Worm (Caenorhabditis elegans) whole organism, early embryonic: ENCODE data around the gene F45D3.3.

Experiments used
- B0310.2 ChIP-seq: sonication (generic microtip); optimal IDR thresholded peaks from 2 replicates; lab custom pipeline; 2016; ENCODE audit warnings: mild to moderate bottlenecking, missing genetic modification characterization, missing compliant biosample characterization
- F13C5.2 ChIP-seq: sonication (generic microtip); optimal IDR thresholded peaks from 2 replicates; lab custom pipeline; 2017; ENCODE audit warnings: mild to moderate bottlenecking, missing genetic modification characterization, inconsistent platforms, missing compliant biosample characterization
- aly-1 ChIP-seq: sonication (generic microtip); optimal IDR thresholded peaks from 2 replicates; lab custom pipeline; 2016; ENCODE audit warnings: missing genetic modification characterization, missing compliant biosample characterization
- ama-1 ChIP-seq: fragments of 150-350 bp; optimal IDR thresholded peaks from 2 replicates; lab custom pipeline; 2014
- ceh-13 ChIP-seq: fragments of 200-800 bp; sonication (Bioruptor generic); optimal IDR thresholded peaks from 2 replicates; lab custom pipeline; 2018; ENCODE audit warnings: mild to moderate bottlenecking, missing genetic modification characterization, missing compliant biosample characterization
- ceh-36 ChIP-seq: sonication (generic microtip); optimal IDR thresholded peaks from 2 replicates; lab custom pipeline; 2016; ENCODE audit warnings: missing genetic modification characterization, inconsistent platforms, missing compliant biosample characterization
- ets-7 ChIP-seq: sonication (generic microtip); optimal IDR thresholded peaks from 2 replicates; lab custom pipeline; 2016; ENCODE audit warnings: missing genotype, missing genetic modification characterization, missing compliant biosample characterization
- flt-1 ChIP-seq: fragments of 200-800 bp; sonication (Bioruptor generic); IDR thresholded peaks from 2 replicates; pipeline ENCODE4 v1.3.6; 2022; ENCODE audit warnings: missing genetic modification characterization, missing compliant biosample characterization
- hmbx-1 ChIP-seq: sonication (generic microtip); optimal IDR thresholded peaks from 2 replicates; lab custom pipeline; 2016; ENCODE audit warnings: mild to moderate bottlenecking, missing genetic modification characterization, missing compliant biosample characterization
- hmg-4 ChIP-seq: fragments of 200-800 bp; sonication (Bioruptor generic); optimal IDR thresholded peaks from 2 replicates; lab custom pipeline; 2018; ENCODE audit warnings: mild to moderate bottlenecking, missing genetic modification characterization, missing compliant biosample characterization
- hnd-1 ChIP-seq: sonication (generic microtip); optimal IDR thresholded peaks from 2 replicates; lab custom pipeline; 2016; ENCODE audit warnings: missing genetic modification characterization, missing compliant biosample characterization
- pes-1 ChIP-seq: fragments of 200-800 bp; sonication (Bioruptor generic); IDR thresholded peaks from 2 replicates; pipeline ENCODE4 v1.3.6; 2022; ENCODE audit warnings: missing genetic modification reagents, missing genetic modification characterization, missing compliant biosample characterization
- scrt-1 ChIP-seq: fragments of 200-800 bp; sonication (Bioruptor generic); IDR thresholded peaks from 2 replicates; pipeline ENCODE4 v1.3.6; 2022; ENCODE audit warnings: missing genetic modification characterization, missing compliant biosample characterization
- sea-1 ChIP-seq: fragments of 200-800 bp; sonication (Bioruptor generic); conservative IDR thresholded peaks from 2 replicates; pipeline ENCODE4 v1.3.6; 2022; ENCODE audit warnings: missing genetic modification characterization, missing compliant biosample characterization
- tbx-11 ChIP-seq: fragments of 200-800 bp; sonication (Bioruptor generic); IDR thresholded peaks from 2 replicates; pipeline ENCODE4 v1.3.6; 2022; ENCODE audit warnings: missing genetic modification characterization, missing compliant biosample characterization
- tbx-37 ChIP-seq: fragments of 200-800 bp; sonication (Bioruptor generic); conservative IDR thresholded peaks from 2 replicates; pipeline ENCODE4 v1.3.6; 2022; ENCODE audit warnings: missing genetic modification reagents, missing genetic modification characterization, missing compliant biosample characterization
- tra-4 ChIP-seq: sonication (generic microtip); optimal IDR thresholded peaks from 2 replicates; lab custom pipeline; 2017; ENCODE audit warnings: missing genetic modification characterization, missing compliant biosample characterization

The F45D3.3 gene

DNA sequence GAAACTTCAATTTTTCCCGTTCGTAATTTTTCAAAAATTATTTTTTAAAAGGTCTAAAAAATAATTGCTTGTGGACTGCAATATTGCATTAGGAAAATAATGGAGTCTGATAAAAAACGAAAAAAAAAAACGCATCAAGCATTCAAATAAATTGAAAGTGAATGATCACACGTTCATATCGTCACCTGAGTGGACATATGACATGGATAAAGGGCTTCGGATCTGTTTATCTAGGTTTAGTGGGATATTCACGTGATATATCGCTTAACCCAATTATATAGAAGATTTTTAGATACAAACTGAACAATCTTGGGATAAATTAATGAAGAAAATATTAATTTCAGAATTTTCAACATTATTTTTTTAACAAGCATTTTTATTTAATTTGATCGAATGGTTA lies 570 bp upstream of the F45D3.3 start:
- TF ChIP-seq aly-1 (no peak), tbx-11 (GFP tag; lab: Robert Waterston, UW) (no peak), tra-4 (tag; lab: Kevin White, UChicago) (no peak), ets-7 (tag; lab: Kevin White, UChicago) (no peak), B0310.2 (tag; lab: Kevin White, UChicago) (no peak), flt-1 (GFP tag; lab: Robert Waterston, UW) (no peak), sea-1 (GFP tag; lab: Robert Waterston, UW) (no peak)

DNA sequence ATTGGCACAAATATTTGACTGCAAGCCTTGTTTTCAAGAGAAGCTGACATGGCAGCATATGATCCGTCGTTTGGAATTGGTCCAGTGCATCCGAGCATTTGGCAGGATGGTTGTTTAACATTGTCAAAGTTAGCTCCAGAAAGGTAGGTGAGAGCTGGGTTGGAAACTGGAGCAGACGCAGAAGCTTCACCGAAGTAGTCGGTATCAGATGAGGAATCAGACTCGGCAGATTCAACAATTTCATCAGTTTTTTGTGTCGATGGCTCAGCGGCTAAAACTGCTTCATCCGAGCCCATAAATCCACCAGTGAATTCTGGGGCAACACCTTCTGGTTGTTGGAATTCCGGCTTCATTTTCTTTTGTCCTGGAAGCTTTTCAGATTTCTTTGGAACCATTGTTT lies 581 bp downstream of the F45D3.3 start:
- no peak for TF ChIP-seq ceh-13 (GFP tag; lab: Kevin White, UChicago)

DNA sequence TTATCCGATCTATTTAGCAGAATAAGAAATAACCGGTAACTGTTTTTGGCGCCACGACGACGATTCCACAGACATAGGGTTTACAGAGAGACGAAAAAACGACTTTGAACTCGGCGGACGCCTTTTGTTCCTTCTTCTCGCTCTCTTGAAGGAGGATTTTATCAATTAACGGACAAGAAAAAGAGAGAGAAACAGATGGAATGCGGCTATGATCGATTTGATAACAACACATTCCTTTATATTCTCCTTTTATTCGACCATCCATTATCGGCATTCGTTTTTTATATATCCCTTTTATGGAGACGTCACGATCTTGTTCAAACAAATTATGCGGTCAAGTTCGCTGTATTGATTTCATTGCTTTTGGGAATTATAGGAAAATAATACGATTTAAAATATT lies 1.4 kb downstream of the F45D3.3 start:
- TF ChIP-seq tbx-37 (GFP tag; lab: Robert Waterston, UW) (no peak), ama-1 (lab: Kevin White, UChicago) (no peak), aly-1 (no peak), hnd-1 (tag; lab: Kevin White, UChicago) (no peak), ets-7 (tag; lab: Kevin White, UChicago) (no peak), hmbx-1 (tag; lab: Kevin White, UChicago) (no peak), ceh-36 (no peak), tra-4 (tag; lab: Kevin White, UChicago) (no peak), hmg-4 (GFP tag; lab: Kevin White, UChicago) (no peak), F13C5.2 (no peak), scrt-1 (GFP tag; lab: Robert Waterston, UW) (no peak), ceh-13 (GFP tag; lab: Kevin White, UChicago) (no peak)

DNA sequence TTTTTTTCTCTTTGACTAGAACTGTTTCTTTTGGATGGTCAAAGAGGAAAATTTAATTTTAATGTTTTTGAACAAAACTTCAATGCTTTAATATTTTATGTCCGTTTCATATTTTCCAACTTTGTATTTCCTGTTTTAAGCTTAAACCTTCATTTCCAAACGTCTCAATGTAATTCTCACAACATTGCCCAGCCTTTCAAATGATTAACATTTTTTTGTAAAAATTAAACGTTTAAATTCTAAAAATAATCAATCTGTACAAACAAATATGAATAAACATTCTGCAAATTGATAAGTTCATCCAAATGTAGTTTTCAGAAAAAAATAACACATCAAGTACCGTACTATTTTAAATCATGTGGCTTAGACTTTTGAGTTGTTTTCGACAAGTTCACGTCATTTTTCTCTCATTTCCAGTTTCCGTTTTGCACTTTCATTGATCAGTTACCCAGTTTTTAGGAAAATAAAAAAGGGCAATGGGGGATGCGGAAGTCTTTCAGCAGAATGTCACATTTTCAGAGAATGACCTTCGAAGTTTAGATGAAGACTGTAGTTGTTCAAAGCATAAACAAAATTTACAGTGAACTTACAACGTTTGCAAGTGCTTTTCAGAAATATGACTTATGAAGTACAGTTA lies 7.4 kb downstream of the F45D3.3 start:
- TF ChIP-seq tbx-37 (GFP tag; lab: Robert Waterston, UW) (no peak), F13C5.2 (no peak), sea-1 (GFP tag; lab: Robert Waterston, UW) (no peak), hnd-1 (tag; lab: Kevin White, UChicago) (no peak), tbx-11 (GFP tag; lab: Robert Waterston, UW) (no peak), scrt-1 (GFP tag; lab: Robert Waterston, UW) (no peak), ets-7 (tag; lab: Kevin White, UChicago) (no peak), hmg-4 (GFP tag; lab: Kevin White, UChicago) (no peak), hmbx-1 (tag; lab: Kevin White, UChicago) (no peak)

DNA sequence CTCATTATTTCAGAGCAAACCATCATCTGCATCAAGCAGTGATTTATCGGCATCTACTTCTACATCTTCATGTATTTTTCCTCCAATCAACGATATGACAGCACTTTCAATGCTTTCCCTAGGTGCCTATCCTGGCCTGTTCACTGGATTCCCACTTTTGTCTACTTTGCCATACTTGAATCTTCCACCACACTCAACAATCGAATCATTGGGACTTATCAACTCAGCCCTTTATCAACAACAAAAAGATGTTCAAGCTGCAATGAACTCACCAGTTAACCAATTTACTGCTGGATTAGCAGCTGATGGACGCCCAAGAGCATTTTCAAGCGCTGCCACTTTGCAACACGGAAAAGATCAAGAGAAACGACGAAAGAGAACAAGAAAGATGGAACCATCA lies 9.0 kb downstream of the F45D3.3 start:
- TF ChIP-seq aly-1 (no peak), ceh-13 (GFP tag; lab: Kevin White, UChicago) (no peak), hnd-1 (tag; lab: Kevin White, UChicago) (no peak), tbx-37 (GFP tag; lab: Robert Waterston, UW) (no peak), ceh-36 (no peak), ets-7 (tag; lab: Kevin White, UChicago) (no peak), pes-1 (no peak), sea-1 (GFP tag; lab: Robert Waterston, UW) (no peak), flt-1 (GFP tag; lab: Robert Waterston, UW) (no peak), tbx-11 (GFP tag; lab: Robert Waterston, UW) (no peak), scrt-1 (GFP tag; lab: Robert Waterston, UW) (no peak), B0310.2 (tag; lab: Kevin White, UChicago) (no peak), ama-1 (lab: Kevin White, UChicago) (no peak), hmg-4 (GFP tag; lab: Kevin White, UChicago) (no peak), F13C5.2 (no peak), tra-4 (tag; lab: Kevin White, UChicago) (no peak), hmbx-1 (tag; lab: Kevin White, UChicago) (no peak)

DNA sequence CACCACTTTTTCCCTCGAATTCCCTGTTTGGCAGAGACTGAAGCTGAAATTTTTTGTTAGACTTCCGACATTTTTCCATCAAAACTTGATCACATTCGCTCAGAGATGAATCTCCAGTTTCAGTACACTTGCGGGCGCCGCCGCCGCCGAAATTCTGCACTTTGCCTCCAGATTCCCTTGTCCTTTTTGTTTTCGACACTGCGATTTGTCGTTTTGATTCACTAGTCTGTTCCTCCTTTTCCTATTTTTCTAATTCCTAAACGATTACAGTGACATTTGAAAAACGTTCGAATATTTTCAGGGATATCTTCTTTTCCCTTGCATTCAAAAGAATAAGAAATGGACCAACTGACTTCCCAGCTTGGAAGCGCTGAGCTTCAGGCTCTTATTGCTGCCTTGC lies 9.4 kb downstream of the F45D3.3 start, which contains the start of gene F45D3.2:
TSS of gene F45D3.2 (plus strand) at position 301 of the 400 bp plus-strand sequence.
- TF ChIP-seq scrt-1 (GFP tag; lab: Robert Waterston, UW) = no peak
- no peak for TF ChIP-seq flt-1 (GFP tag; lab: Robert Waterston, UW)
- TF ChIP-seq ceh-13 (GFP tag; lab: Kevin White, UChicago) = no peak
- no peak for TF ChIP-seq hnd-1 (tag; lab: Kevin White, UChicago)
- TF ChIP-seq tbx-11 (GFP tag; lab: Robert Waterston, UW) = no peak
- no peak for TF ChIP-seq B0310.2 (tag; lab: Kevin White, UChicago)
- TF ChIP-seq aly-1 = no peak
- no peak for TF ChIP-seq ets-7 (tag; lab: Kevin White, UChicago)

DNA sequence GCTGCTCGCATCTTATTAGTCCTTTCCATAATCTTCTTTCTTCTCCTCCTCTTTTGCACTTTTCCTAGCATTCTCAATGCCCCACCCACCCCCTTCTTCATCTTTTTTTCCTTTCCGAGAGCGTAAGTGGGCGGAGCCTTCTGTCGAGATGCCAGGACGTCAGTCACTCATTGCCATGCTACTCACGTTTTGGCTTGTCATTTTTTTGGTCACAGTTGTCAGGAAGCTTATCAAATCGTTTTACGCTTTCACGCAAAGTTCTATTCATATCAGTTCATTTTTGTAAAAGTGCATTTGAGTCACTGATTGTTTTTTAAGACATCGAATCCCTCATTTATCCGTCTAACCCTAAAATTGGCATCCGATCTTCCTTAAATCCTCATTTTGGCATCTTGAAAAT lies 10.2 kb downstream of the F45D3.3 start:
- no peak for TF ChIP-seq F13C5.2
- TF ChIP-seq flt-1 (GFP tag; lab: Robert Waterston, UW) = no peak
- no peak for TF ChIP-seq sea-1 (GFP tag; lab: Robert Waterston, UW)
- TF ChIP-seq hnd-1 (tag; lab: Kevin White, UChicago) = no peak
- no peak for TF ChIP-seq B0310.2 (tag; lab: Kevin White, UChicago)
- no peak for TF ChIP-seq tbx-37 (GFP tag; lab: Robert Waterston, UW)
- TF ChIP-seq ama-1 (lab: Kevin White, UChicago) = no peak
- TF ChIP-seq tbx-11 (GFP tag; lab: Robert Waterston, UW) = no peak
- no peak for TF ChIP-seq pes-1
- TF ChIP-seq hmg-4 (GFP tag; lab: Kevin White, UChicago) = no peak
- no peak for TF ChIP-seq scrt-1 (GFP tag; lab: Robert Waterston, UW)
- no peak for TF ChIP-seq aly-1
- no peak for TF ChIP-seq ets-7 (tag; lab: Kevin White, UChicago)
- TF ChIP-seq hmbx-1 (tag; lab: Kevin White, UChicago) = no peak
- TF ChIP-seq ceh-36 = no peak
- TF ChIP-seq ceh-13 (GFP tag; lab: Kevin White, UChicago) = no peak
